Worm (Caenorhabditis elegans): ENCODE measurements around the gene cut-5.

Gene cut-5

DNA sequence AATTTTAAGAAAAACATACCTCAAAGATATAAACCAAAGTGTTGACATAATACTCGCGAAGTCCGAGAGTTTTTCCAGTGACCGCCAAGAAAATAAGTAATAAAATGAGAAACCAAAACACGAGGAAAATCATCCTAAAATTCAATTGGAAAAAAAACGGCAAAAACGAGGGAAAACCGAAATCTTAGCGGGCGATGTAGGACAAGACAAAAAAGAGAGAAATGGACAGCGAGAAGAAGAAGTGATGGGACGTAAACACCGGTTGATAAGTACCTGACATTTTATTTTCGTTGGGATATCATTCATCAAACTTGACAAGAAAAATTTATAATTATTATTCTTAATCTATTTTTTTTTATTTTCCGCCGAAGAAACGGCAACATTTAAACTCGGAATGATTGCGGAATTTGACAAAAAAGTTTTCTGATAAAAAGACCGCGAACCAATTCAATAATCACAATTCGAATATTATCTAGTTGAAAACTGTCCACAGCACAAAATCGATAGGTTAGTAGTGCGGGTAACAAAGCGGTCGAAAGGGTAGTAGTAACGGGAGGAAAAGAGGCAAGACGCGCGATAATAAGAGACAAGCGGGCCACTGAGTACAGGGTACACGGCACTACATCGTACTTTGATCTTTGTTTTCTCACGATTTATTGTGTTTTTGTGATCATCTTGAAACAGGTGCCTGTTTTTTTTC lies 10.5 kb downstream of the cut-5 start, which contains the start of gene acl-5:
acl-5 (minus strand) TSS at position 134 of the 700 bp plus-strand sequence.
- no peak for TF ChIP-seq ztf-23 (GFP tag; IDR thresholded peaks at IDR 0.05)
- TF ChIP-seq klf-2 (GFP tag; conservative IDR thresholded peaks at IDR 0.05) = no peak
- TF ChIP-seq med-1 (GFP tag; optimal IDR thresholded peaks at IDR 0.05; ENCODE audit: insufficient read depth) = no peak
- TF ChIP-seq tab-1 (GFP tag; IDR thresholded peaks at IDR 0.05) = no peak
- TF ChIP-seq T22C8.4 (GFP tag; IDR thresholded peaks at IDR 0.05) = no peak
- no peak for TF ChIP-seq flt-1 (GFP tag; IDR thresholded peaks at IDR 0.05)
- no peak for TF ChIP-seq cog-1 (tag; optimal IDR thresholded peaks at IDR 0.05)
- TF ChIP-seq ref-1 (GFP tag; conservative IDR thresholded peaks at IDR 0.05) = no peak
- no peak for TF ChIP-seq ztf-29 (GFP tag; IDR thresholded peaks at IDR 0.05)

DNA sequence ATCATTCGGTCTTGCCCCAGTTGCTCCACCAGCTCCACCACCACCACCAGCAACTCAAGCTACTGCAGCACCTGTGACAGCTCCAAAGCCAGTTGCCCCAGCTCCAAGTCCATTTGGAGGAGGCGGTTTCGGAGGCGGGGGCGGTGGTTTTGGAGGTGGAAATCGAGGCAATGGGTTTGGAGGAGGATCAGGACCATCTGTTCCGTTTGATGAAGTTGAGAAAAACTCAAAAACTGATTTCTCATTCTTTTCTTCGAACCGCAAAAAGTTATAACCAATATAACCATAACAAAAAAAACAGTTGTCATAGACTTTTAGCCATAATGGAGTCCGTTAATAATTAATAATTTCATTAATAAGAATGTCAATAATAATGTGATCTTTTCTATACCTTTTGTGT lies 16.6 kb downstream of the cut-5 start:
- no peak for TF ChIP-seq flt-1 (GFP tag; IDR thresholded peaks at IDR 0.05)
- no peak for TF ChIP-seq klf-2 (GFP tag; conservative IDR thresholded peaks at IDR 0.05)
- no peak for TF ChIP-seq med-1 (GFP tag; optimal IDR thresholded peaks at IDR 0.05; ENCODE audit: insufficient read depth)
- no peak for TF ChIP-seq ztf-29 (GFP tag; IDR thresholded peaks at IDR 0.05)
- no peak for TF ChIP-seq T22C8.4 (GFP tag; IDR thresholded peaks at IDR 0.05)
- no peak for TF ChIP-seq ref-1 (GFP tag; conservative IDR thresholded peaks at IDR 0.05)
- no peak for TF ChIP-seq tab-1 (GFP tag; IDR thresholded peaks at IDR 0.05)
- no peak for TF ChIP-seq ztf-23 (GFP tag; IDR thresholded peaks at IDR 0.05)
- no peak for TF ChIP-seq cog-1 (tag; optimal IDR thresholded peaks at IDR 0.05)

DNA sequence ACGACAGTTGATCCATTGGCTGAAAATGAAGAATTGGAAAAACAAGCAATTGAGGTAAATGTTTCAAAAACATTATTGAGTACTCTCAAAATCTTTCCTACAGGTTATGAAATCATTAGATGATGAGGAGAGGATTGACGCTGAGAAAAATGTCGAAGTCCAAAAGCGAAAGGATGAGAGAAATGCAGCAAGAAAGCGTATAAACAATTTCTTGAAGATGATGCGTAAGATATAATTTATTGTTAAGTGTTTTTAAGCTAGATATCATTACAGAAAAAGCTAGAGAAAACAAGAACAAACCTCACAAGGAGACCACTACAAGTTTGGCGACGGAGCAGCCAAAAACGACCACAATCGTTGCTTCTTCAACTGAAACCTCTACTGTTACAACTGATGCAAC lies 18.3 kb downstream of the cut-5 start:
- TF ChIP-seq ztf-23 (GFP tag; IDR thresholded peaks at IDR 0.05) = no peak
- TF ChIP-seq T22C8.4 (GFP tag; IDR thresholded peaks at IDR 0.05) = no peak
- TF ChIP-seq ztf-29 (GFP tag; IDR thresholded peaks at IDR 0.05) = no peak
- no peak for TF ChIP-seq med-1 (GFP tag; optimal IDR thresholded peaks at IDR 0.05; ENCODE audit: insufficient read depth)
- TF ChIP-seq cog-1 (tag; optimal IDR thresholded peaks at IDR 0.05) = no peak
- TF ChIP-seq flt-1 (GFP tag; IDR thresholded peaks at IDR 0.05) = no peak
- TF ChIP-seq tab-1 (GFP tag; IDR thresholded peaks at IDR 0.05) = no peak
- no peak for TF ChIP-seq klf-2 (GFP tag; conservative IDR thresholded peaks at IDR 0.05)
- TF ChIP-seq ref-1 (GFP tag; conservative IDR thresholded peaks at IDR 0.05) = no peak

DNA sequence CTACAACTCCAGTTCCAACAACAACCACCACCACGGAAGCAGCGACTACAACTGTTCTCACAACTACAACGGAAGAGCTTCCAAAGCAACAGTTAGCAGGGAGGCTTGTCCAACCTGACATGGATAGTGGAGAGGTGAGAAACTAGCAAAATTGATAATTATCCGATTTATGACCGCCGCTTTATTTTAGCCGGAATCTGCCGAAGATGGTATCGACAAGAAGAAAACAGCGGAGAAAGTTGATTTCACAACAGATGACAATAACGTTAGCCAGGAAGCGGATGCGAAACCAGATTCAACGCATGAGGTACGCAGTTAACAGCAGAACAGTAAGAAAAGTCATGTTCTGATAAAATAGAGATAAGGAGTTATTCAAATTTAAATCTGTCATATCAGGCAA lies 19.6 kb downstream of the cut-5 start:
- TF ChIP-seq ztf-23 (GFP tag; IDR thresholded peaks at IDR 0.05) (no peak), T22C8.4 (GFP tag; IDR thresholded peaks at IDR 0.05) (no peak), klf-2 (GFP tag; conservative IDR thresholded peaks at IDR 0.05) (no peak)

DNA sequence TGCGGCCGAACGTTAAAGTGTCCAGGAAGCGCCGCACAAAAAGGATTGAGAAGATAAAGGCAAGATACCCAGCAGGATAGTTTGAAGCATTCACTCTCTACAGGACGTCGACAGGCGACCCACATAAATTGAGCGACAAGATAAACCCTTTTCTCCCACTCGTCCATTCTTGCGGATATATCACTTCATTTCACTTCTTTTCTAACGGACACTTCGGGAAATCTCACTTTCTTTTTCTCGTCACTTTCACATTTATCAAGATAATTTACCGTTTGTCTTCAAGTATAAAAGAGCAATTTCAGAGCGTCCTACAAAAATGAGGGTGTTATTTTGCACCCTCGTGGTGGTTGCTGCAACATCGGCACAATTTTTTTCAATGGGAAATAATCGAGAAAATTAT lies 20.4 kb downstream of the cut-5 start, which contains the start of gene R07E3.6:
R07E3.6 (plus strand) TSS at position 158 of the 400 bp plus-strand sequence.
- no peak for TF ChIP-seq tab-1 (GFP tag; IDR thresholded peaks at IDR 0.05)
- TF ChIP-seq med-1 (GFP tag; optimal IDR thresholded peaks at IDR 0.05; ENCODE audit: insufficient read depth) = no peak
- no peak for TF ChIP-seq T22C8.4 (GFP tag; IDR thresholded peaks at IDR 0.05)

DNA sequence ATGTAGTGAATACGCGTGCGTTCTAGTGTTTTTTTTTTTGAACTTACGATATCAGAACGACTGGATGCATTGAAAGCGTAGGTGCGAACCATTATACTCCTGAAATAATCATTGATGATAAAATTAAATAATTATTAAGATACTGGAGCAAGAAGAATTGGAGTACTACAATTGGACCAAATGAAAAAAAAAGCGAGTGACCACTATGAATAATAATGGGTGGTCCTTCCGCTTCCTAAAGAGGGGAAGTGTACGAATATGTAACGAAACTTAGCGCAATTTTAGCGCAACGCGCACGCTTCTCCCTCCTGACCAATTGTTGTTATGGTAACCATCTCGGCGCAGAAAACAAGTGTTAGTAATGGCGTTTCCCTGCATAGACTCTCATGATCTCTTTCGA lies 22.1 kb downstream of the cut-5 start, which contains the start of gene F41E7.9:
F41E7.9 (minus strand) TSS at position 101 of the 400 bp plus-strand sequence.
- TF ChIP-seq klf-2 (GFP tag; conservative IDR thresholded peaks at IDR 0.05) (no peak), ztf-29 (GFP tag; IDR thresholded peaks at IDR 0.05) (no peak), ztf-23 (GFP tag; IDR thresholded peaks at IDR 0.05) (no peak)

DNA sequence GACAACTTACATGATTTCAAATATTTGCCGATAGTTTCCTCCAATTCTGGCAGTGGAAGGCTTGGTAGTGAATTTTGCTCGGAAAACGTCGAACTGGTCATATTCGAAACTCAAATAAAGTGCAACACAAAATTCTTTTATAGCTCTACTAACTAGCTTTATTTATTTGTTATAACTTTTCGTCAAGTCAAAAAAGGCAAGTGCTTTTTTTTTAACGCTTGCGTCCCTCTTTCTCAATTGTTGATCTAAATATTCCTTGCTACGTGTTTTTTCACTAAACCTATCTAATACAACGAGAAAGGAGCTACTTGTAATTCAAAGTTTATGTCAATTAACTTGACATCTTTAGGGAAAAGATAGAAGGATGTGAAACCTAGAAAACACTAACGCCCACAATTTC lies 27.6 kb downstream of the cut-5 start, which contains the start of gene F41E7.6:
F41E7.6 (minus strand) TSS at position 101 of the 400 bp plus-strand sequence.
- TF ChIP-seq T22C8.4 (GFP tag; IDR thresholded peaks at IDR 0.05) = no peak
- no peak for TF ChIP-seq ztf-29 (GFP tag; IDR thresholded peaks at IDR 0.05)
- TF ChIP-seq cog-1 (tag; optimal IDR thresholded peaks at IDR 0.05) = no peak

DNA sequence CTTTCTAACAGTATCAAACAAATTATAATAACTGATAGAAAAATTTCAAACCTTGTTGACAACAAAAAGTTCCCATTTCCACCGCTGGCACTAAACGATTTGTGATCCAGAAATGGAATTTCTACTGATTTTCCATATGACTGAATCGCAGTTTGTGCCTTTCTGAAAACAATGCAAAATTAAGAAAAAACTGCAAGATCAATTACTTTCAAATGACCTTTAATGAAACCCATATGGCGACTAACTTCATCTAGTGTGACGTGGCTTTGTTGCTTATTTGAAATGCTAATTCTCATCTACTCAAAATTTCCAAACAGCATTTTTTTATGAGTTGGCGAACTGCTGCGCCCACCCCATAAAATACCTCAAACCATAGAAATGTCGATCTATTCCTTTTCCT lies 30.5 kb downstream of the cut-5 start, which contains the start of gene F41E7.7:
F41E7.7 (plus strand) TSS at position 301 of the 400 bp plus-strand sequence.
- TF ChIP-seq ztf-23 (GFP tag; IDR thresholded peaks at IDR 0.05) (no peak), klf-2 (GFP tag; conservative IDR thresholded peaks at IDR 0.05) (no peak), T22C8.4 (GFP tag; IDR thresholded peaks at IDR 0.05) (no peak), ztf-29 (GFP tag; IDR thresholded peaks at IDR 0.05) (no peak), cog-1 (tag; optimal IDR thresholded peaks at IDR 0.05) (no peak), ref-1 (GFP tag; conservative IDR thresholded peaks at IDR 0.05) (no peak), tab-1 (GFP tag; IDR thresholded peaks at IDR 0.05) (no peak), flt-1 (GFP tag; IDR thresholded peaks at IDR 0.05) (no peak), med-1 (GFP tag; optimal IDR thresholded peaks at IDR 0.05; ENCODE audit: insufficient read depth) (no peak)

DNA sequence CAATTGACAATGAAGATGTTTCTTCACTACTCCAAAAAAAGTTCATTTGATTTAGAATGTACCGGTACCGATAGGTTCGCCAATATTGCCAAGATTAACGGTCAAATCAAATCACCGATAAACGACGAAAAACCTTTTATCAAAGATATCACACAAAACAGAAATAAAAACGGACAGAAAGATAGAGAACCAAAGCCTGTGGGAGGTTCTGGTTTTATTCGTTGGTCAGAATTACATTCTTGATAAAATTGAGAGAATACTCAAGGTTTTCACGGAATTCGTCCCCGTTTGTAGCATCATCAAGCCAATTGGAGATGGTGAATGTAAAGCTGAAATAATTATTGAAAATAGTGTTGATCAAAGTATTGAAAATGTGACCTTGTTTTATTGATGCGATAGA lies 31.1 kb downstream of the cut-5 start:
- TF ChIP-seq klf-2 (GFP tag; conservative IDR thresholded peaks at IDR 0.05) (no peak), flt-1 (GFP tag; IDR thresholded peaks at IDR 0.05) (no peak), cog-1 (tag; optimal IDR thresholded peaks at IDR 0.05) (no peak), med-1 (GFP tag; optimal IDR thresholded peaks at IDR 0.05; ENCODE audit: insufficient read depth) (no peak), ref-1 (GFP tag; conservative IDR thresholded peaks at IDR 0.05) (no peak), T22C8.4 (GFP tag; IDR thresholded peaks at IDR 0.05) (no peak), ztf-29 (GFP tag; IDR thresholded peaks at IDR 0.05) (no peak), ztf-23 (GFP tag; IDR thresholded peaks at IDR 0.05) (no peak)

DNA sequence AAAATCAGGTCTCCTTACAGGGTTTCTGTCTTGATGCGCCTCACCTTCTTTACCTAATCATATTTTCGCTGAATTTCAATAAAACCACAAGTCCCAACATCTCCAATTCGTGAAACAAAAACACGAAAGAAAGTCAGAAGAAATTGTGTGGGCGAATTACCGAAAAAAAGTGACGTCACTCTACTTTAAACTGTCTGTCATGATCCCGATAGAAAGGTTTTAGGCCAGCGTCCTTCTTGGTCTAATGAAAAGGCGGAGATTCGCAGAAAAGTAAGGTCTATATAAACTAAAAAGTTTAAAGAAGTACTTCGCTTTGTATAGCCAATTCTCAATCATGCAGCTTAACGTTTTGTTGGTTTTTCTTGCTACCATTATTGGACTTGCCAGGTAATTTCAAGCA lies 31.7 kb downstream of the cut-5 start, which contains the start of gene cnc-8:
cnc-8 (plus strand) TSS at position 307 of the 400 bp plus-strand sequence.
- TF ChIP-seq tab-1 (GFP tag; IDR thresholded peaks at IDR 0.05) (no peak), T22C8.4 (GFP tag; IDR thresholded peaks at IDR 0.05) (no peak)

Data from whole organism, midembryonic.